Fruit fly (Drosophila melanogaster) whole organism, embryonic: Measurements from ENCODE around the gene Toll-4.

Source experiments
- CG11398 ChIP-seq: fragments of 200-800 bp; sonication (Bioruptor generic); optimal IDR thresholded peaks from 2 replicates; lab custom pipeline; 2016; ENCODE audit warnings: missing biosample characterization, missing genetic modification characterization
- CG11504 ChIP-seq: fragments of 200-800 bp; sonication (Bioruptor generic); optimal IDR thresholded peaks from 3 replicates; lab custom pipeline; 2019; ENCODE audit warnings: missing biosample characterization, mild to moderate bottlenecking, missing genetic modification characterization, moderate library complexity
- CG1233 ChIP-seq: fragments of 200-800 bp; sonication (Bioruptor generic); optimal IDR thresholded peaks from 4 replicates; lab custom pipeline; 2018; ENCODE audit warnings: missing biosample characterization, mild to moderate bottlenecking, missing genetic modification characterization
- CG12769 ChIP-seq: fragments of 200-800 bp; sonication (Bioruptor generic); optimal IDR thresholded peaks from 2 replicates; lab custom pipeline; 2019; ENCODE audit warnings: missing biosample characterization, mild to moderate bottlenecking, missing genetic modification characterization, moderate library complexity
- CG13123 ChIP-seq: fragments of 200-800 bp; sonication (Bioruptor generic); optimal IDR thresholded peaks from 2 replicates; lab custom pipeline; 2016; ENCODE audit warnings: missing biosample characterization, missing genetic modification characterization
- CG1529 ChIP-seq: fragments of 200-800 bp; sonication (Bioruptor generic); optimal IDR thresholded peaks from 3 replicates; lab custom pipeline; 2018; ENCODE audit warnings: missing biosample characterization, missing genetic modification characterization
- CG15479 ChIP-seq: fragments of 200-800 bp; sonication (Bioruptor generic); optimal IDR thresholded peaks from 3 replicates; lab custom pipeline; 2019; ENCODE audit warnings: missing biosample characterization, mild to moderate bottlenecking, missing genetic modification characterization, moderate library complexity
- CG17385 ChIP-seq: fragments of 200-800 bp; sonication (Bioruptor generic); optimal IDR thresholded peaks from 3 replicates; lab custom pipeline; 2018; ENCODE audit warnings: missing biosample characterization, mild to moderate bottlenecking, missing genetic modification characterization
- CG32767 ChIP-seq: fragments of 200-800 bp; sonication (Bioruptor generic); IDR thresholded peaks from 2 replicates; pipeline ENCODE4 v1.3.6; 2022; ENCODE audit warnings: missing biosample characterization, missing genetic modification characterization
- CG34422 ChIP-seq: fragments of 200-800 bp; sonication (Bioruptor generic); IDR thresholded peaks from 3 replicates; pipeline ENCODE4 v1.3.6; 2022; ENCODE audit warnings: missing biosample characterization, missing genetic modification characterization
- CG4360 ChIP-seq: fragments of 200-800 bp; sonication (Bioruptor generic); IDR thresholded peaks from 2 replicates; pipeline ENCODE4 v1.3.6; 2022; ENCODE audit warnings: missing biosample characterization, missing genetic modification characterization
- CG6175 ChIP-seq: fragments of 200-800 bp; sonication (Bioruptor generic); IDR thresholded peaks from 3 replicates; pipeline ENCODE4 v1.3.6; 2022; ENCODE audit warnings: missing biosample characterization, missing genetic modification characterization
- CG6272 ChIP-seq: fragments of 200-800 bp; sonication (Bioruptor generic); IDR thresholded peaks from 2 replicates; pipeline ENCODE4 v1.3.6; 2022; ENCODE audit warnings: missing biosample characterization, missing genetic modification characterization
- CG6791 ChIP-seq: fragments of 200-800 bp; sonication (Bioruptor generic); IDR thresholded peaks from 3 replicates; pipeline ENCODE4 v1.3.6; 2022; ENCODE audit warnings: missing biosample characterization, missing genetic modification characterization; ENCODE audit not compliant: partially characterized antibody
- CG7271 ChIP-seq: fragments of 200-800 bp; sonication (Bioruptor generic); optimal IDR thresholded peaks from 2 replicates; lab custom pipeline; 2018; ENCODE audit warnings: missing biosample characterization, mild to moderate bottlenecking, missing genetic modification characterization, moderate library complexity
- CG7786 ChIP-seq: fragments of 200-800 bp; sonication (Bioruptor generic); optimal IDR thresholded peaks from 2 replicates; lab custom pipeline; 2016; ENCODE audit warnings: missing biosample characterization, missing genetic modification characterization
- CG8290 ChIP-seq, 3 experiments: fragments of 200-800 bp; sonication (Bioruptor generic); optimal IDR thresholded peaks; 2 replicates each; lab custom pipeline; 2016 to 2019; ENCODE audit warnings: missing biosample characterization in 3 of 3, missing genetic modification characterization in 3 of 3, mild to moderate bottlenecking in 2 of 3, moderate library complexity in 1 of 3
- CG9817 ChIP-seq: fragments of 200-800 bp; sonication (Bioruptor generic); optimal IDR thresholded peaks from 2 replicates; lab custom pipeline; 2018; ENCODE audit warnings: missing biosample characterization, mild to moderate bottlenecking, missing genetic modification characterization, moderate library complexity
- CG9932 ChIP-seq: fragments of 200-800 bp; sonication (Bioruptor generic); IDR thresholded peaks from 2 replicates; pipeline ENCODE4 v1.3.6; 2022; ENCODE audit warnings: missing biosample characterization, missing genetic modification characterization
- Chrac-16 ChIP-seq: fragments of 200-800 bp; sonication (Bioruptor generic); optimal IDR thresholded peaks from 3 replicates; lab custom pipeline; 2016; ENCODE audit warnings: missing biosample characterization, missing genetic modification characterization
- Dip3 ChIP-seq: fragments of 200-800 bp; sonication (Bioruptor generic); optimal IDR thresholded peaks from 3 replicates; lab custom pipeline; 2016; ENCODE audit warnings: missing biosample characterization, missing genetic modification characterization
- Jarid2 ChIP-seq: fragments of 200-800 bp; sonication (Bioruptor generic); optimal IDR thresholded peaks from 3 replicates; lab custom pipeline; 2017; ENCODE audit warnings: mild to moderate bottlenecking, missing biosample characterization, missing genetic modification reagents, missing genetic modification characterization
- Mrtf ChIP-seq: fragments of 200-800 bp; sonication (Bioruptor generic); IDR thresholded peaks from 3 replicates; pipeline ENCODE4 v1.3.6; 2022; ENCODE audit warnings: missing biosample characterization, missing genetic modification characterization
- Myb ChIP-seq: fragments of 200-800 bp; sonication (Bioruptor generic); optimal IDR thresholded peaks from 2 replicates; lab custom pipeline; 2016; ENCODE audit warnings: missing biosample characterization, missing genetic modification characterization
- NC2α ChIP-seq: fragments of 200-800 bp; sonication (Bioruptor generic); optimal IDR thresholded peaks from 2 replicates; lab custom pipeline; 2016; ENCODE audit warnings: missing biosample characterization, missing genetic modification characterization
- Six4 ChIP-seq: fragments of 200-800 bp; sonication (Bioruptor generic); optimal IDR thresholded peaks from 2 replicates; lab custom pipeline; 2016; ENCODE audit warnings: missing biosample characterization, missing genetic modification characterization
- Xbp1 ChIP-seq: fragments of 200-800 bp; sonication (Bioruptor generic); optimal IDR thresholded peaks from 3 replicates; lab custom pipeline; 2016; ENCODE audit warnings: missing biosample characterization, mild to moderate bottlenecking, missing genetic modification characterization
- abd-A ChIP-seq: fragments of 200-800 bp; sonication (Bioruptor generic); optimal IDR thresholded peaks from 3 replicates; lab custom pipeline; 2019; ENCODE audit warnings: missing biosample characterization, mild to moderate bottlenecking, missing genetic modification characterization, moderate library complexity
- ato ChIP-seq: fragments of 200-800 bp; sonication (Bioruptor generic); IDR thresholded peaks from 2 replicates; pipeline ENCODE4 v1.3.6; 2022; ENCODE audit warnings: missing biosample characterization, missing genetic modification characterization; ENCODE audit not compliant: partially characterized antibody
- chinmo ChIP-seq: fragments of 200-800 bp; sonication (Bioruptor generic); IDR thresholded peaks from 4 replicates; pipeline ENCODE4 v1.3.6; 2022; ENCODE audit warnings: missing biosample characterization, missing genetic modification characterization; ENCODE audit not compliant: partially characterized antibody
- chn ChIP-seq: fragments of 200-800 bp; sonication (Bioruptor generic); optimal IDR thresholded peaks from 2 replicates; lab custom pipeline; 2016; ENCODE audit warnings: missing biosample characterization, missing genetic modification characterization
- eve ChIP-seq, 2 experiments: fragments of >200 bp; optimal IDR thresholded peaks; 2 replicates each; lab custom pipeline; 2017; ENCODE audit warnings: missing biosample characterization in 2 of 2, missing genetic modification characterization in 2 of 2
- gsb-n ChIP-seq: fragments of 200-800 bp; sonication (Bioruptor generic); optimal IDR thresholded peaks from 3 replicates; lab custom pipeline; 2018; ENCODE audit warnings: missing biosample characterization, mild to moderate bottlenecking, missing genetic modification characterization
- hth ChIP-seq: fragments of >200 bp; optimal IDR thresholded peaks from 2 replicates; lab custom pipeline; 2017; ENCODE audit warnings: inconsistent platforms
- jigr1 ChIP-seq: fragments of 200-800 bp; sonication (Bioruptor generic); IDR thresholded peaks from 3 replicates; pipeline ENCODE4 v1.3.6; 2022; ENCODE audit warnings: missing biosample characterization, missing genetic modification characterization
- kah ChIP-seq: fragments of 200-800 bp; sonication (Bioruptor generic); optimal IDR thresholded peaks from 2 replicates; lab custom pipeline; 2018; ENCODE audit warnings: missing biosample characterization, mild to moderate bottlenecking, missing genetic modification characterization
- klu ChIP-seq: fragments of 200-800 bp; sonication (Bioruptor generic); IDR thresholded peaks from 2 replicates; pipeline ENCODE4 v1.3.6; 2022; ENCODE audit warnings: missing biosample characterization, missing genetic modification characterization
- kni ChIP-seq: fragments of 200-800 bp; sonication (Bioruptor generic); optimal IDR thresholded peaks from 3 replicates; lab custom pipeline; 2017; ENCODE audit warnings: mild to moderate bottlenecking, missing biosample characterization, missing genetic modification reagents, missing genetic modification characterization
- lilli ChIP-seq: fragments of 200-800 bp; sonication (Bioruptor generic); optimal IDR thresholded peaks from 3 replicates; lab custom pipeline; 2016; ENCODE audit warnings: missing biosample characterization, missing genetic modification characterization
- mam ChIP-seq: fragments of 200-800 bp; sonication (Bioruptor generic); optimal IDR thresholded peaks from 3 replicates; lab custom pipeline; 2016; ENCODE audit warnings: missing biosample characterization, missing genetic modification characterization
- nom ChIP-seq: fragments of 200-800 bp; sonication (Bioruptor generic); optimal IDR thresholded peaks from 2 replicates; lab custom pipeline; 2017; ENCODE audit warnings: missing biosample characterization, missing genetic modification characterization, mild to moderate bottlenecking, moderate library complexity, missing genetic modification reagents
- odd ChIP-seq: fragments of 200-800 bp; sonication (Bioruptor generic); optimal IDR thresholded peaks from 2 replicates; lab custom pipeline; 2017; ENCODE audit warnings: missing biosample characterization, mild to moderate bottlenecking, missing genetic modification characterization
- pros ChIP-seq: fragments of 200-800 bp; sonication (Bioruptor generic); optimal IDR thresholded peaks from 3 replicates; lab custom pipeline; 2019; ENCODE audit warnings: missing biosample characterization, mild to moderate bottlenecking, missing genetic modification characterization, moderate library complexity
- pum ChIP-seq: fragments of 200-800 bp; sonication (Bioruptor generic); optimal IDR thresholded peaks from 2 replicates; lab custom pipeline; 2016; ENCODE audit warnings: missing biosample characterization, missing genetic modification characterization
- sna ChIP-seq: fragments of 200-800 bp; sonication (Bioruptor generic); IDR thresholded peaks from 2 replicates; pipeline ENCODE4 v1.3.6; 2022; ENCODE audit warnings: missing biosample characterization, missing genetic modification characterization; ENCODE audit not compliant: partially characterized antibody
- sqz ChIP-seq: fragments of 200-800 bp; sonication (Bioruptor generic); optimal IDR thresholded peaks from 3 replicates; lab custom pipeline; 2018; ENCODE audit warnings: missing biosample characterization, mild to moderate bottlenecking, missing genetic modification characterization
- sr ChIP-seq: fragments of 200-800 bp; sonication (Bioruptor generic); IDR thresholded peaks from 3 replicates; pipeline ENCODE4 v1.3.6; 2022; ENCODE audit warnings: missing biosample characterization, missing genetic modification characterization
- unpg ChIP-seq: fragments of 200-800 bp; sonication (Bioruptor generic); optimal IDR thresholded peaks from 3 replicates; lab custom pipeline; 2018; ENCODE audit warnings: missing biosample characterization, mild to moderate bottlenecking, missing genetic modification characterization, moderate library complexity
- usp ChIP-seq: fragments of >200 bp; optimal IDR thresholded peaks from 2 replicates; lab custom pipeline; 2017; ENCODE audit warnings: missing biosample characterization, missing genetic modification characterization
- vvl ChIP-seq: fragments of 200-800 bp; sonication (Bioruptor generic); IDR thresholded peaks from 2 replicates; pipeline ENCODE4 v1.3.6; 2022; ENCODE audit warnings: missing biosample characterization, missing genetic modification characterization

Gene Toll-4

dm6 chr2L:9134940-9135339 is 51.0 kb downstream of the Toll-4 start (continued):
- no peak for TF ChIP-seq CG32767 (GFP tag; lab: Robert Waterston, UW)
- peak; percentile 26; the same call in 1 of the 3 replicates for TF ChIP-seq sr (GFP tag; lab: Robert Waterston, UW)
- peak; percentile 70 for TF ChIP-seq CG4360 (GFP tag; lab: Robert Waterston, UW)
- TF ChIP-seq CG8290 (GFP tag; optimal IDR thresholded peaks at IDR 0.05; lab: Kevin White, UChicago) = no peak
- TF ChIP-seq CG8290 (tag; optimal IDR thresholded peaks at IDR 0.05; lab: Kevin White, UChicago) = no peak
- no peak for TF ChIP-seq sqz (GFP tag; lab: Kevin White, UChicago)
- TF ChIP-seq jigr1 (GFP tag; lab: Robert Waterston, UW) = no peak
- no peak for TF ChIP-seq mam
- TF ChIP-seq pum = no peak
- TF ChIP-seq CG7271 (tag; lab: Kevin White, UChicago) = no peak

- TF ChIP-seq CG6272 (GFP tag; lab: Robert Waterston, UW) = no peak
- no peak for TF ChIP-seq usp (GFP tag; lab: Kevin White, UChicago)
- peak; percentile 70 for TF ChIP-seq sqz (GFP tag; lab: Kevin White, UChicago)
- TF ChIP-seq CG6175 (GFP tag; lab: Robert Waterston, UW) = 0 out of 3 replicates have a peak, but pooled peaks have one; percentile 42
- no peak for TF ChIP-seq chn
- no peak for TF ChIP-seq odd (GFP tag; lab: Kevin White, UChicago)
- no peak for TF ChIP-seq CG17385
- peak; percentile 71 for TF ChIP-seq gsb-n (tag; lab: Kevin White, UChicago)
- no peak for TF ChIP-seq Dip3 (GFP tag; lab: Kevin White, UChicago)
- no peak for TF ChIP-seq lilli (GFP tag; lab: Kevin White, UChicago)
- no peak for TF ChIP-seq kah (GFP tag; lab: Kevin White, UChicago)
- TF ChIP-seq hth (lab: Kevin White, UChicago) = no peak
- TF ChIP-seq CG1233 = no peak
- no peak for TF ChIP-seq CG6791 (GFP tag; lab: Robert Waterston, UW)
- no peak for TF ChIP-seq Myb (GFP tag; lab: Kevin White, UChicago)
- TF ChIP-seq CG12769 (tag; lab: Kevin White, UChicago) = no peak
- TF ChIP-seq chinmo (GFP tag; lab: Robert Waterston, UW) = peak; percentile 97; the same call in 3 of the 4 replicates
- TF ChIP-seq vvl = peak; percentile 84
- no peak for TF ChIP-seq unpg (GFP tag; lab: Kevin White, UChicago)
- TF ChIP-seq ato (GFP tag; lab: Robert Waterston, UW) = no peak
- TF ChIP-seq CG15479 = no peak
- TF ChIP-seq CG9932 = 0 out of 2 replicates have a peak, but pooled peaks have one; percentile 4
- TF ChIP-seq CG7786 (GFP tag; lab: Kevin White, UChicago) = no peak
- TF ChIP-seq Jarid2 (GFP tag; lab: Kevin White, UChicago) = no peak
- no peak for TF ChIP-seq CG11504
- no peak for TF ChIP-seq Chrac-16 (GFP tag; lab: Kevin White, UChicago)
- no peak for TF ChIP-seq CG9817 (tag; lab: Kevin White, UChicago)
- peak; percentile 88 for TF ChIP-seq abd-A
- no peak for TF ChIP-seq CG11398 (GFP tag; lab: Kevin White, UChicago)
- peak; percentile 45 for TF ChIP-seq nom (GFP tag; lab: Kevin White, UChicago)
- peak; percentile 67 for TF ChIP-seq pros (GFP tag; lab: Kevin White, UChicago)
- no peak for TF ChIP-seq eve (GFP tag; optimal IDR thresholded peaks at IDR 0.05; lab: Kevin White, UChicago)
- TF ChIP-seq CG13123 = no peak
- TF ChIP-seq CG1529 = peak; percentile 45
- 0 out of 2 replicates have a peak, but pooled peaks have one; percentile 38 for TF ChIP-seq sna (GFP tag; lab: Robert Waterston, UW)
- TF ChIP-seq klu (GFP tag; lab: Robert Waterston, UW) = no peak
- TF ChIP-seq Xbp1 (GFP tag; lab: Kevin White, UChicago) = no peak
- no peak for TF ChIP-seq Six4 (GFP tag; lab: Kevin White, UChicago)
- no peak for TF ChIP-seq Mrtf (GFP tag; lab: Robert Waterston, UW)
- 0 out of 3 replicates have a peak, but pooled peaks have one; percentile 31 for TF ChIP-seq CG34422 (GFP tag; lab: Robert Waterston, UW)
- no peak for TF ChIP-seq NC2α
- peak; percentile 64 for TF ChIP-seq kni
Measured at dm6 chr2L:9136712-9137111, 52.8 kb downstream of the Toll-4 start.
